Worm (Caenorhabditis elegans) whole organism, L4/young adult: Measurements from ENCODE around the gene lap-1.
A peak's percentile ranks its signal among the peaks of the same experiment; 100 is the strongest.

Experiments used
- W03F9.2 ChIP-seq: fragments of 150-350 bp; optimal IDR thresholded peaks from 2 replicates; lab custom pipeline; 2014; ENCODE audit warnings: missing biosample characterization, missing genetic modification characterization
- dao-5 ChIP-seq: sonication (generic microtip); optimal IDR thresholded peaks from 2 replicates; lab custom pipeline; 2016; ENCODE audit warnings: missing genotype, missing genetic modification characterization, moderate library complexity, missing compliant biosample characterization
- him-1 ChIP-seq: sonication (generic microtip); optimal IDR thresholded peaks from 2 replicates; lab custom pipeline; 2016; ENCODE audit warnings: missing genotype, missing genetic modification reagents, missing genetic modification characterization, missing compliant biosample characterization

lap-1 gene

ce11 chrIII:8429497-8429896 lies 27.8 kb upstream of the lap-1 start:
- TF ChIP-seq him-1 (tag; lab: Kevin White, UChicago) (no peak), W03F9.2 (no peak), dao-5 (tag; lab: Kevin White, UChicago) (no peak)

ce11 chrIII:8429035-8429434 lies 27.3 kb upstream of the lap-1 start, which contains the start of gene ZK1236.1:
TSS of gene ZK1236.1 (plus strand) at chrIII:8429297.
- TF ChIP-seq him-1 (tag; lab: Kevin White, UChicago) = no peak
- no peak for TF ChIP-seq W03F9.2
- no peak for TF ChIP-seq dao-5 (tag; lab: Kevin White, UChicago)

ce11 chrIII:8426271-8426670 lies 24.5 kb upstream of the lap-1 start, which contains the start of gene cec-1:
TSS of gene cec-1 (plus strand) at chrIII:8426333.
- TF ChIP-seq dao-5 (tag; lab: Kevin White, UChicago) (no peak), W03F9.2 (no peak), him-1 (tag; lab: Kevin White, UChicago) (no peak)

- TF ChIP-seq him-1 (tag; lab: Kevin White, UChicago) = peak; percentile 61
- TF ChIP-seq W03F9.2 = no peak
- peak; percentile 56 for TF ChIP-seq dao-5 (tag; lab: Kevin White, UChicago)
These were observed 23.3 kb upstream of the lap-1 start for ce11 chrIII:8425076-8425475.

ce11 chrIII:8417968-8418267 lies 16.2 kb upstream of the lap-1 start, which contains the start of gene sor-1:
TSS of gene sor-1 (plus strand) at chrIII:8418168.
- TF ChIP-seq dao-5 (tag; lab: Kevin White, UChicago) = no peak
- no peak for TF ChIP-seq W03F9.2
- TF ChIP-seq him-1 (tag; lab: Kevin White, UChicago) = no peak

ce11 chrIII:8417192-8417967 lies 15.7 kb upstream of the lap-1 start:
- TF ChIP-seq dao-5 (tag; lab: Kevin White, UChicago) = peak; percentile 29
- peak; percentile 78 for TF ChIP-seq W03F9.2
- peak; percentile 95 for TF ChIP-seq him-1 (tag; lab: Kevin White, UChicago)

ce11 chrIII:8416871-8417191 lies 15.1 kb upstream of the lap-1 start:
- TF ChIP-seq him-1 (tag; lab: Kevin White, UChicago) = no peak
- TF ChIP-seq W03F9.2 = no peak
- no peak for TF ChIP-seq dao-5 (tag; lab: Kevin White, UChicago)

- no peak for TF ChIP-seq W03F9.2
- no peak for TF ChIP-seq him-1 (tag; lab: Kevin White, UChicago)
- TF ChIP-seq dao-5 (tag; lab: Kevin White, UChicago) = no peak
These were observed 11.8 kb upstream of the lap-1 start for ce11 chrIII:8413501-8413900.

- TF ChIP-seq W03F9.2 (no peak), him-1 (tag; lab: Kevin White, UChicago) (no peak), dao-5 (tag; lab: Kevin White, UChicago) (no peak)
These were observed 10.2 kb upstream of the lap-1 start for ce11 chrIII:8411976-8412375.

- TF ChIP-seq W03F9.2 (no peak), him-1 (tag; lab: Kevin White, UChicago) (no peak), dao-5 (tag; lab: Kevin White, UChicago) (no peak)
These were observed 9.0 kb upstream of the lap-1 start for ce11 chrIII:8410747-8411146.

- TF ChIP-seq dao-5 (tag; lab: Kevin White, UChicago) = no peak
- no peak for TF ChIP-seq him-1 (tag; lab: Kevin White, UChicago)
- TF ChIP-seq W03F9.2 = no peak
These were observed 7.4 kb upstream of the lap-1 start, which contains the start of gene ZK353.9 for ce11 chrIII:8409166-8409565. TSS of gene ZK353.9 (plus strand) at chrIII:8409496.

- TF ChIP-seq W03F9.2 (peak; percentile 15), dao-5 (tag; lab: Kevin White, UChicago) (no peak), him-1 (tag; lab: Kevin White, UChicago) (no peak)
These were observed 3.8 kb upstream of the lap-1 start, which contains the start of the genes ubxn-4 and cyy-1 for ce11 chrIII:8405449-8405962. TSS of gene ubxn-4 (minus strand) at chrIII:8405562. TSS of gene cyy-1 (plus strand) at chrIII:8405874.

ce11 chrIII:8403507-8403906 lies 1.8 kb upstream of the lap-1 start, which contains the start of gene cutc-1:
TSS of gene cutc-1 (minus strand) at chrIII:8403607.
- TF ChIP-seq W03F9.2 (no peak), him-1 (tag; lab: Kevin White, UChicago) (no peak), dao-5 (tag; lab: Kevin White, UChicago) (no peak)

- TF ChIP-seq him-1 (tag; lab: Kevin White, UChicago) = no peak
- TF ChIP-seq dao-5 (tag; lab: Kevin White, UChicago) = no peak
- no peak for TF ChIP-seq W03F9.2
These were observed 905 bp upstream of the lap-1 start for ce11 chrIII:8402633-8403032.
